Fruit fly (Drosophila melanogaster) whole organism, pupa: Measurements from ENCODE around the gene Flad1.

Experiments
- CG10348 ChIP-seq: fragments of 200-800 bp; sonication (Bioruptor generic); IDR thresholded peaks from 2 replicates; pipeline ENCODE4 v1.3.6; 2022; ENCODE audit warnings: missing biosample characterization, missing genetic modification characterization
- CG13204 ChIP-seq: fragments of 200-800 bp; sonication (Bioruptor generic); optimal IDR thresholded peaks from 2 replicates; lab custom pipeline; 2018; ENCODE audit warnings: missing biosample characterization, mild to moderate bottlenecking, missing genetic modification characterization, moderate library complexity
- CG15710 ChIP-seq: fragments of 200-800 bp; sonication (Bioruptor generic); optimal IDR thresholded peaks from 2 replicates; lab custom pipeline; 2018; ENCODE audit warnings: missing biosample characterization, mild to moderate bottlenecking, missing genetic modification characterization, moderate library complexity
- CG17806 ChIP-seq: fragments of 200-800 bp; sonication (Bioruptor generic); optimal IDR thresholded peaks from 2 replicates; lab custom pipeline; 2018; ENCODE audit warnings: missing biosample characterization, mild to moderate bottlenecking, missing genetic modification characterization, moderate library complexity
- CG34367 ChIP-seq: fragments of 200-800 bp; sonication (Bioruptor generic); optimal IDR thresholded peaks from 2 replicates; lab custom pipeline; 2018; ENCODE audit warnings: missing biosample characterization, mild to moderate bottlenecking, missing genetic modification characterization
- CG8301 ChIP-seq: fragments of 200-800 bp; sonication (Bioruptor generic); optimal IDR thresholded peaks from 2 replicates; lab custom pipeline; 2018; ENCODE audit warnings: missing biosample characterization, mild to moderate bottlenecking, missing genetic modification characterization
- CG9948 ChIP-seq: fragments of 200-800 bp; sonication (Bioruptor generic); optimal IDR thresholded peaks from 2 replicates; lab custom pipeline; 2018; ENCODE audit warnings: missing biosample characterization, mild to moderate bottlenecking, missing genetic modification characterization, moderate library complexity
- D1 ChIP-seq: fragments of 200-800 bp; sonication (Bioruptor generic); optimal IDR thresholded peaks from 2 replicates; lab custom pipeline; 2018; ENCODE audit warnings: missing biosample characterization, mild to moderate bottlenecking, missing genetic modification characterization, moderate library complexity
- EcR ChIP-seq: fragments of 200-800 bp; sonication (Bioruptor generic); optimal IDR thresholded peaks from 3 replicates; lab custom pipeline; 2019; ENCODE audit warnings: missing biosample characterization, missing genetic modification characterization, mild to moderate bottlenecking, moderate library complexity, missing genetic modification reagents
- Ets98B ChIP-seq: fragments of 200-800 bp; sonication (Bioruptor generic); IDR thresholded peaks from 2 replicates; pipeline ENCODE4 v1.3.6; 2022; ENCODE audit warnings: missing biosample characterization, missing genetic modification characterization
- Pif1A ChIP-seq: fragments of 200-800 bp; sonication (Bioruptor generic); optimal IDR thresholded peaks from 3 replicates; lab custom pipeline; 2016; ENCODE audit warnings: missing biosample characterization, missing genetic modification characterization
- gl ChIP-seq: fragments of 200-800 bp; sonication (Bioruptor generic); optimal IDR thresholded peaks from 2 replicates; lab custom pipeline; 2018; ENCODE audit warnings: missing biosample characterization, mild to moderate bottlenecking, missing genetic modification characterization
- rn ChIP-seq: fragments of 200-800 bp; sonication (Bioruptor generic); IDR thresholded peaks from 2 replicates; pipeline ENCODE4 v1.3.6; 2022; ENCODE audit warnings: missing biosample characterization, missing genetic modification characterization

- TF ChIP-seq D1 (tag; lab: Kevin White, UChicago): no peak
- TF ChIP-seq gl: no peak
- TF ChIP-seq CG9948: no peak
- no peak for TF ChIP-seq Pif1A (GFP tag; lab: Kevin White, UChicago)
- TF ChIP-seq CG15710 (tag; lab: Kevin White, UChicago): no peak
- no peak for TF ChIP-seq EcR (GFP tag; lab: Kevin White, UChicago)
- TF ChIP-seq rn (GFP tag; lab: Robert Waterston, UW): no peak
- no peak for TF ChIP-seq CG13204
- no peak for TF ChIP-seq CG17806
- no peak for TF ChIP-seq CG10348 (GFP tag; lab: Robert Waterston, UW)
- peak; percentile 48 for TF ChIP-seq Ets98B
- TF ChIP-seq CG8301 (tag; lab: Kevin White, UChicago): peak; percentile 11
- no peak for TF ChIP-seq CG34367
Observed at dm6 chrX:12905901-12906689, 2.8 kb upstream of the Flad1 start, which contains the start of gene CG4404.
